Worm (Caenorhabditis elegans): ENCODE results near the gene dyrb-1.

dyrb-1 gene

DNA sequence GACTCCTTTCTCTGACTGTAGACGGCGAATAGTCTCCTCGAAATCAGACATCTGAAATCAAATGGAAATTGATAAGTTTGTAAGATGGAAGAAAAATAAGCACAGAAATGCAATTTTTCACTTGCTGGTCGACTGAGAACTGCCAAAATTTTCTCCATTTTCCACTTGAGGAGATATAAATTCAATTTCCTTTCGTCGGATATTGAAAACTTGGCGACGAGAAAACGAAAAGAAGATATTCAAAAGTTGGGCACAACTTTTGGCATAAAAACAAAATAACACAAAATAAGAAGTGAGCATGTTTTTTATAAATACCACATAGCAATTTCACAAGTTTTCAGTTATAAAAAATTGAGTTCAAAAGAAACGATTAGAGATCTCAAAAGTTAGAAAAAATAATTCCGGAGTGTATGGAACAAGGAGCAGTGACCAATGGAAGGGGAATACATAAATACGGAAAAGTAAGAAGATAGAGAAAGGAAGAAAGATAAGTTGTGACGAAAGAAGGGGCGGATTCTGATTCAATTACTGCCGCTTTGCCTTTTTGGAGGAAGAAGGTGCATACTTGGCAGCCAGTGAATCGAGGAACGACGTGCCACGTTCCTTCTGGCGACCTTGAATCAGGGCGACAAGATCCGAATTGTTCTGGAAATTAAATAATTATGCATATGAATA, at the start of gene dyrb-1:
Gene dyrb-1 (minus strand): TSS at position 51 of the 675 bp plus-strand sequence.
- no peak for TF ChIP-seq hnd-1 (tag; optimal IDR thresholded peaks at IDR 0.05)
- TF ChIP-seq F13C5.2 (tag; optimal IDR thresholded peaks at IDR 0.05) = no peak
- TF ChIP-seq ama-1 (optimal IDR thresholded peaks at IDR 0.05) = no peak
- TF ChIP-seq tbx-11 (GFP tag; IDR thresholded peaks at IDR 0.05) = no peak
- TF ChIP-seq B0310.2 (tag; optimal IDR thresholded peaks at IDR 0.05) = no peak
- no peak for TF ChIP-seq ceh-36 (tag; optimal IDR thresholded peaks at IDR 0.05)
- TF ChIP-seq hmg-4 (GFP tag; optimal IDR thresholded peaks at IDR 0.05) = no peak
- no peak for TF ChIP-seq flt-1 (GFP tag; IDR thresholded peaks at IDR 0.05)
- TF ChIP-seq tbx-37 (GFP tag; conservative IDR thresholded peaks at IDR 0.05) = no peak
- no peak for TF ChIP-seq hmbx-1 (tag; optimal IDR thresholded peaks at IDR 0.05)
- TF ChIP-seq aly-1 (tag; optimal IDR thresholded peaks at IDR 0.05) = no peak
- TF ChIP-seq ceh-13 (GFP tag; optimal IDR thresholded peaks at IDR 0.05) = no peak
- no peak for TF ChIP-seq sea-1 (GFP tag; conservative IDR thresholded peaks at IDR 0.05)
- no peak for TF ChIP-seq ets-7 (tag; optimal IDR thresholded peaks at IDR 0.05)
- TF ChIP-seq tra-4 (tag; optimal IDR thresholded peaks at IDR 0.05) = no peak
- no peak for TF ChIP-seq pes-1 (GFP tag; IDR thresholded peaks at IDR 0.05)
- TF ChIP-seq scrt-1 (GFP tag; IDR thresholded peaks at IDR 0.05) = no peak

ce11 chrII:9156277-9156676, 49.3 kb upstream of the dyrb-1 start:
- TF ChIP-seq pes-1 (GFP tag; IDR thresholded peaks at IDR 0.05) (no peak), tbx-11 (GFP tag; IDR thresholded peaks at IDR 0.05) (no peak), hmbx-1 (tag; optimal IDR thresholded peaks at IDR 0.05) (no peak), flt-1 (GFP tag; IDR thresholded peaks at IDR 0.05) (no peak), hmg-4 (GFP tag; optimal IDR thresholded peaks at IDR 0.05) (no peak), tbx-37 (GFP tag; conservative IDR thresholded peaks at IDR 0.05) (no peak), F13C5.2 (tag; optimal IDR thresholded peaks at IDR 0.05) (no peak), hnd-1 (tag; optimal IDR thresholded peaks at IDR 0.05) (no peak), ceh-13 (GFP tag; optimal IDR thresholded peaks at IDR 0.05) (no peak), sea-1 (GFP tag; conservative IDR thresholded peaks at IDR 0.05) (no peak), scrt-1 (GFP tag; IDR thresholded peaks at IDR 0.05) (no peak), ets-7 (tag; optimal IDR thresholded peaks at IDR 0.05) (no peak), tra-4 (tag; optimal IDR thresholded peaks at IDR 0.05) (no peak), ama-1 (optimal IDR thresholded peaks at IDR 0.05) (no peak), ceh-36 (tag; optimal IDR thresholded peaks at IDR 0.05) (no peak), B0310.2 (tag; optimal IDR thresholded peaks at IDR 0.05) (no peak), aly-1 (tag; optimal IDR thresholded peaks at IDR 0.05) (no peak)

DNA sequence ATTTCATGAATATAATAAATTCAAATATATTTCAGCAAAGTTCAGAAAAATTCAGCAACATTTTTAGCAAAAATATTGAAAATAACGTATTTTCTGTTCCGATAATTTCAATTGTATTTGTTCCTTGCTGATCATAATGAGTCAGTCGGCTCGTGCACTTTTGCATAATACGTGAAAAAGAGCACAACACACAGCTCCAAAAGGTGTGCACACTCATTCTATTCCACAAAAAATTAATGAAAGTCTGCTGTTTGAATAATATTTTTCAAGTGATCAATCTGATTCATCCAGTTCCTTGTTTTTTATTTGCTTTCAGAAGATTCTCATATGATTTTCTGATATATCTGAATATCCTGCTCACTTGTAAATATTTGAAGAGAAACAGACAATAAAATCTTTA, 47.4 kb upstream of the dyrb-1 start:
- TF ChIP-seq sea-1 (GFP tag; conservative IDR thresholded peaks at IDR 0.05) (no peak), hnd-1 (tag; optimal IDR thresholded peaks at IDR 0.05) (no peak), scrt-1 (GFP tag; IDR thresholded peaks at IDR 0.05) (no peak), pes-1 (GFP tag; IDR thresholded peaks at IDR 0.05) (no peak)

ce11 chrII:9152231-9152630, 45.3 kb upstream of the dyrb-1 start, which contains the start of gene col-78:
Gene col-78, plus strand, starts transcription at chrII:9152531.
- TF ChIP-seq F13C5.2 (tag; optimal IDR thresholded peaks at IDR 0.05) = no peak
- TF ChIP-seq scrt-1 (GFP tag; IDR thresholded peaks at IDR 0.05) = no peak
- TF ChIP-seq hmg-4 (GFP tag; optimal IDR thresholded peaks at IDR 0.05) = no peak
- no peak for TF ChIP-seq hmbx-1 (tag; optimal IDR thresholded peaks at IDR 0.05)
- no peak for TF ChIP-seq tra-4 (tag; optimal IDR thresholded peaks at IDR 0.05)
- no peak for TF ChIP-seq ceh-36 (tag; optimal IDR thresholded peaks at IDR 0.05)

- TF ChIP-seq ets-7 (tag; optimal IDR thresholded peaks at IDR 0.05) = no peak
- TF ChIP-seq pes-1 (GFP tag; IDR thresholded peaks at IDR 0.05) = no peak
- no peak for TF ChIP-seq B0310.2 (tag; optimal IDR thresholded peaks at IDR 0.05)
Observed at ce11 chrII:9148079-9148478, 41.1 kb upstream of the dyrb-1 start.

DNA sequence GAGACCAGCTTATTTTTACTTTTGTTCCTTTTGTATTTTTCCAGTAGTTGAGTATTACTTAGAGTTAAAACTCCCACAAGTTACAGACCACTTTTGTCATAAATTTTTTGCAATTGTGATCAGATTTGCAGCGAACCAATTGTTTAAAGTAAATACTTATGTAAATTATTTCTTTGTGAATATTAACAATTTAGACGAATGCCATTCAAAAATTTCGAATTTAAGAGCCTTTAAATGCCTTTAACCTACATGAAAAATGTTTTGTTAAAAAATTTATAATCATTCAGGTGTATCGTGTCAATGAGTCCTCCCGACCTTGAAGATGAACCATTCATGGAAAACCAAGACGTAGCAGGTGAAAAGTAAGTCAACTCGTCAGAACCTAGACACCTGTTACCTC, 39.0 kb upstream of the dyrb-1 start, which contains the start of gene W07A12.4:
Gene W07A12.4 (plus strand): TSS at position 301 of the 400 bp plus-strand sequence.
- TF ChIP-seq B0310.2 (tag; optimal IDR thresholded peaks at IDR 0.05) (no peak), hmbx-1 (tag; optimal IDR thresholded peaks at IDR 0.05) (no peak), flt-1 (GFP tag; IDR thresholded peaks at IDR 0.05) (no peak), ama-1 (optimal IDR thresholded peaks at IDR 0.05) (no peak), tbx-11 (GFP tag; IDR thresholded peaks at IDR 0.05) (no peak), pes-1 (GFP tag; IDR thresholded peaks at IDR 0.05) (no peak), scrt-1 (GFP tag; IDR thresholded peaks at IDR 0.05) (no peak), tra-4 (tag; optimal IDR thresholded peaks at IDR 0.05) (no peak), ceh-13 (GFP tag; optimal IDR thresholded peaks at IDR 0.05) (no peak), ets-7 (tag; optimal IDR thresholded peaks at IDR 0.05) (no peak), sea-1 (GFP tag; conservative IDR thresholded peaks at IDR 0.05) (no peak), tbx-37 (GFP tag; conservative IDR thresholded peaks at IDR 0.05) (no peak), aly-1 (tag; optimal IDR thresholded peaks at IDR 0.05) (no peak), ceh-36 (tag; optimal IDR thresholded peaks at IDR 0.05) (no peak)

DNA sequence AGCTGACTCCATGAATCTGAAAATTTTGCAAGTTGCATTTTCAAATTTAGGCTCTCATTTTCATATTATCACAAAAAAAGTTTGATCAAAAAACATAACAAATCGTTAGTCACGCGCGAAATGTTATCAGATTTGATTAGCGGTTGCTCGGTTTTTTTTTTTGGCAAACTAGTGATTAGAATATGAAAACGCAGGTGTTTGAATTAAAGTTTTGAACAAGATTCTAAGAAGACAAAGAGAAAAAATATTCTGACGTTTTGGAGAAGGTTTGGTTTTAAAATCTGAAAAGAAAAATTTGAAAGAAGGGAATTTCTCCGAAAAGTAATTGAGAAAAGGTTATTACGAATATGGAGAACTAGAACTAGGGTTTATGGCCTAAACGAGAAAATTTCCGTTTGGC, 37.4 kb upstream of the dyrb-1 start:
- no peak for TF ChIP-seq sea-1 (GFP tag; conservative IDR thresholded peaks at IDR 0.05)
- no peak for TF ChIP-seq flt-1 (GFP tag; IDR thresholded peaks at IDR 0.05)
- no peak for TF ChIP-seq hnd-1 (tag; optimal IDR thresholded peaks at IDR 0.05)
- TF ChIP-seq pes-1 (GFP tag; IDR thresholded peaks at IDR 0.05) = no peak
- no peak for TF ChIP-seq ama-1 (optimal IDR thresholded peaks at IDR 0.05)
- no peak for TF ChIP-seq tbx-37 (GFP tag; conservative IDR thresholded peaks at IDR 0.05)
- TF ChIP-seq aly-1 (tag; optimal IDR thresholded peaks at IDR 0.05) = no peak
- no peak for TF ChIP-seq hmg-4 (GFP tag; optimal IDR thresholded peaks at IDR 0.05)
- no peak for TF ChIP-seq ceh-13 (GFP tag; optimal IDR thresholded peaks at IDR 0.05)

- TF ChIP-seq ets-7 (tag; optimal IDR thresholded peaks at IDR 0.05) (no peak), flt-1 (GFP tag; IDR thresholded peaks at IDR 0.05) (no peak), F13C5.2 (tag; optimal IDR thresholded peaks at IDR 0.05) (no peak), tbx-11 (GFP tag; IDR thresholded peaks at IDR 0.05) (no peak)
Observed at ce11 chrII:9143795-9144194, 36.9 kb upstream of the dyrb-1 start.
